Fruit fly (Drosophila melanogaster) whole organism, embryonic: Measurements from ENCODE around the gene CG44139.

ENCODE experiments used
- B-H2 ChIP-seq: fragments of 200-800 bp; sonication (Bioruptor generic); optimal IDR thresholded peaks from 2 replicates; lab custom pipeline; 2018; ENCODE audit warnings: missing biosample characterization, mild to moderate bottlenecking, missing genetic modification characterization
- CG15269 ChIP-seq: fragments of 200-800 bp; sonication (Bioruptor generic); optimal IDR thresholded peaks from 2 replicates; lab custom pipeline; 2018; ENCODE audit warnings: missing biosample characterization, mild to moderate bottlenecking, missing genetic modification characterization, moderate library complexity
- CG2202 ChIP-seq: fragments of 200-800 bp; sonication (Bioruptor generic); optimal IDR thresholded peaks from 2 replicates; lab custom pipeline; 2018; ENCODE audit warnings: missing biosample characterization, mild to moderate bottlenecking, missing genetic modification characterization
- CG5953 ChIP-seq: fragments of 200-800 bp; sonication (Bioruptor generic); IDR thresholded peaks from 2 replicates; pipeline ENCODE4 v1.3.6; 2022; ENCODE audit warnings: missing biosample characterization, missing genetic modification characterization
- CG9817 ChIP-seq: fragments of 200-800 bp; sonication (Bioruptor generic); optimal IDR thresholded peaks from 2 replicates; lab custom pipeline; 2018; ENCODE audit warnings: missing biosample characterization, mild to moderate bottlenecking, missing genetic modification characterization, moderate library complexity
- CHES-1-like ChIP-seq: fragments of 200-800 bp; sonication (Bioruptor generic); optimal IDR thresholded peaks from 2 replicates; lab custom pipeline; 2016; ENCODE audit warnings: missing biosample characterization, missing genetic modification characterization
- Ets65A ChIP-seq: fragments of 200-800 bp; sonication (Bioruptor generic); peaks from one replicate; lab custom pipeline; 2016; ENCODE audit warnings: missing biosample characterization, missing genetic modification characterization
- MTF-1 ChIP-seq: fragments of 200-800 bp; sonication (Bioruptor generic); optimal IDR thresholded peaks from 2 replicates; lab custom pipeline; 2018; ENCODE audit warnings: missing biosample characterization, mild to moderate bottlenecking, missing genetic modification characterization, borderline replicate concordance
- abd-A ChIP-seq: fragments of 200-800 bp; sonication (Bioruptor generic); optimal IDR thresholded peaks from 3 replicates; lab custom pipeline; 2019; ENCODE audit warnings: missing biosample characterization, mild to moderate bottlenecking, missing genetic modification characterization, moderate library complexity
- br ChIP-seq: fragments of >200 bp; optimal IDR thresholded peaks from 2 replicates; lab custom pipeline; 2017
- cg ChIP-seq: fragments of 200-800 bp; sonication (Bioruptor generic); optimal IDR thresholded peaks from 3 replicates; lab custom pipeline; 2019; ENCODE audit warnings: missing biosample characterization, mild to moderate bottlenecking, missing genetic modification characterization, moderate library complexity
- mam ChIP-seq: fragments of 200-800 bp; sonication (Bioruptor generic); optimal IDR thresholded peaks from 3 replicates; lab custom pipeline; 2016; ENCODE audit warnings: missing biosample characterization, missing genetic modification characterization
- psq ChIP-seq: fragments of 200-800 bp; sonication (Bioruptor generic); optimal IDR thresholded peaks from 2 replicates; lab custom pipeline; 2017; ENCODE audit warnings: missing biosample characterization, missing genetic modification characterization
- unpg ChIP-seq: fragments of 200-800 bp; sonication (Bioruptor generic); optimal IDR thresholded peaks from 3 replicates; lab custom pipeline; 2018; ENCODE audit warnings: missing biosample characterization, mild to moderate bottlenecking, missing genetic modification characterization, moderate library complexity

DNA sequence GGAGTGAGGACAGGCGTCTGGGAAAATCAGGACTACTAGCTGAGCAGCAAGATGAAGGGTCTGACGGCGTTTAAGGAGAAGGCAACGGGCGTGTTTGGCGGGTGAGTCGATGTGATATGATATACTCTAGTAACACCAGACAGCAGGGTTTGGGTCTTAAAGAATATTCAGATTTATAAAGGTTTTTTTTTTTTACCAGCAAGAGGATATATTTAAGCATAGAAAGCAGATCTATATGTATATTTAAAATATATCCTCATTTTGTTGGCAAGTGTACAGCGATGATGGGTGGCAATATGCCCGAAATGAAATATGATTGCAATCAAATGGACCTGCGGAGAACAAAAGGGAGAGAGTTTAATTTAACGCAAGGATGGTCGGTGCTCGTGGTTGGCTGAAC lies 22.4 kb upstream of the CG44139 start:
- TF ChIP-seq CG5953 (GFP tag; lab: Robert Waterston, UW) (no peak), unpg (GFP tag; lab: Kevin White, UChicago) (no peak), B-H2 (GFP tag; lab: Kevin White, UChicago) (no peak), cg (GFP tag; lab: Kevin White, UChicago) (no peak), MTF-1 (GFP tag; lab: Kevin White, UChicago) (no peak), Ets65A (peak; percentile 35), mam (GFP tag; lab: Kevin White, UChicago) (no peak), abd-A (tag; lab: Kevin White, UChicago) (no peak), psq (no peak), CG15269 (tag; lab: Kevin White, UChicago) (no peak), CG9817 (tag; lab: Kevin White, UChicago) (peak; percentile 20), CHES-1-like (GFP tag; lab: Kevin White, UChicago) (no peak), br (lab: Kevin White, UChicago) (no peak), CG2202 (tag; lab: Kevin White, UChicago) (no peak)
